Fruit fly (Drosophila melanogaster) whole organism, embryonic: ENCODE measurements around the gene Sec5.
A peak's percentile ranks its signal among the peaks of the same experiment; 100 is the strongest.

Source experiments
- Blimp-1 ChIP-seq: fragments of 200-800 bp; sonication (Bioruptor generic); optimal IDR thresholded peaks from 3 replicates; lab custom pipeline; 2018; ENCODE audit warnings: missing biosample characterization, missing genetic modification characterization, mild to moderate bottlenecking, moderate library complexity, missing genetic modification reagents
- C15 ChIP-seq: fragments of 200-800 bp; sonication (Bioruptor generic); IDR thresholded peaks from 3 replicates; pipeline ENCODE4 v1.3.6; 2022; ENCODE audit warnings: missing biosample characterization, missing genetic modification characterization
- CG10267 ChIP-seq: fragments of 200-800 bp; sonication (Bioruptor generic); optimal IDR thresholded peaks from 2 replicates; lab custom pipeline; 2018; ENCODE audit warnings: missing biosample characterization, mild to moderate bottlenecking, missing genetic modification characterization, moderate library complexity
- CG11085 ChIP-seq: fragments of 200-800 bp; sonication (Bioruptor generic); IDR thresholded peaks from 2 replicates; pipeline ENCODE4 v1.3.6; 2022; ENCODE audit warnings: missing biosample characterization, missing genetic modification characterization
- CG11247 ChIP-seq: fragments of 200-800 bp; sonication (Bioruptor generic); IDR thresholded peaks from 2 replicates; pipeline ENCODE4 v1.3.6; 2022; ENCODE audit warnings: missing biosample characterization, missing genetic modification characterization
- CG14441 ChIP-seq: fragments of 200-800 bp; sonication (Bioruptor generic); IDR thresholded peaks from 2 replicates; pipeline ENCODE4 v1.3.6; 2022; ENCODE audit warnings: missing biosample characterization, missing genetic modification characterization
- CG14667 ChIP-seq: fragments of 200-800 bp; sonication (Bioruptor generic); IDR thresholded peaks from 2 replicates; pipeline ENCODE4 v1.3.6; 2022; ENCODE audit warnings: missing biosample characterization, missing genetic modification characterization
- CG14860 ChIP-seq: fragments of 200-800 bp; sonication (Bioruptor generic); IDR thresholded peaks from 3 replicates; pipeline ENCODE4 v1.3.6; 2022; ENCODE audit warnings: missing biosample characterization, missing genetic modification characterization; ENCODE audit not compliant: partially characterized antibody
- CG15269 ChIP-seq: fragments of 200-800 bp; sonication (Bioruptor generic); optimal IDR thresholded peaks from 2 replicates; lab custom pipeline; 2018; ENCODE audit warnings: missing biosample characterization, mild to moderate bottlenecking, missing genetic modification characterization, moderate library complexity
- CG1603 ChIP-seq: fragments of 200-800 bp; sonication (Bioruptor generic); optimal IDR thresholded peaks from 2 replicates; lab custom pipeline; 2019; ENCODE audit warnings: missing biosample characterization, mild to moderate bottlenecking, missing genetic modification characterization, moderate library complexity
- CG16779 ChIP-seq: fragments of 200-800 bp; sonication (Bioruptor generic); IDR thresholded peaks from 2 replicates; pipeline ENCODE4 v1.3.6; 2022; ENCODE audit warnings: missing biosample characterization, missing genetic modification characterization
- CG16813 ChIP-seq: fragments of 200-800 bp; sonication (Bioruptor generic); IDR thresholded peaks from 3 replicates; pipeline ENCODE4 v1.3.6; 2022; ENCODE audit warnings: missing biosample characterization, missing genetic modification characterization; ENCODE audit not compliant: partially characterized antibody
- CG16815 ChIP-seq: fragments of 200-800 bp; sonication (Bioruptor generic); optimal IDR thresholded peaks from 3 replicates; lab custom pipeline; 2017; ENCODE audit warnings: missing biosample characterization, mild to moderate bottlenecking, missing genetic modification characterization
- CG17829 ChIP-seq: fragments of 200-800 bp; optimal IDR thresholded peaks from 2 replicates; lab custom pipeline; 2019; ENCODE audit warnings: missing biosample characterization, mild to moderate bottlenecking, missing genetic modification characterization, moderate library complexity
- CG18262 ChIP-seq: fragments of 200-800 bp; optimal IDR thresholded peaks from 3 replicates; lab custom pipeline; 2019; ENCODE audit warnings: missing biosample characterization, mild to moderate bottlenecking, missing genetic modification characterization, moderate library complexity
- CG2116 ChIP-seq: fragments of 200-800 bp; sonication (Bioruptor generic); optimal IDR thresholded peaks from 3 replicates; lab custom pipeline; 2018; ENCODE audit warnings: missing biosample characterization, mild to moderate bottlenecking, missing genetic modification characterization
- CG30403 ChIP-seq: fragments of 200-800 bp; sonication (Bioruptor generic); optimal IDR thresholded peaks from 3 replicates; lab custom pipeline; 2016; ENCODE audit warnings: missing biosample characterization, missing genetic modification characterization
- CG3065 ChIP-seq: fragments of 200-800 bp; sonication (Bioruptor generic); optimal IDR thresholded peaks from 2 replicates; lab custom pipeline; 2016; ENCODE audit warnings: missing biosample characterization, missing genetic modification characterization
- CG33213 ChIP-seq: fragments of 200-800 bp; sonication (Bioruptor generic); optimal IDR thresholded peaks from 3 replicates; lab custom pipeline; 2016; ENCODE audit warnings: missing biosample characterization, missing genetic modification characterization
- CG4328 ChIP-seq: fragments of 200-800 bp; sonication (Bioruptor generic); optimal IDR thresholded peaks from 3 replicates; lab custom pipeline; 2017; ENCODE audit warnings: missing biosample characterization, missing genetic modification reagents, missing genetic modification characterization
- CG6791 ChIP-seq: fragments of 200-800 bp; sonication (Bioruptor generic); IDR thresholded peaks from 3 replicates; pipeline ENCODE4 v1.3.6; 2022; ENCODE audit warnings: missing biosample characterization, missing genetic modification characterization; ENCODE audit not compliant: partially characterized antibody
- CG7357 ChIP-seq: fragments of 200-800 bp; sonication (Bioruptor generic); IDR thresholded peaks from 3 replicates; pipeline ENCODE4 v1.3.6; 2022; ENCODE audit warnings: missing biosample characterization, missing genetic modification characterization
- CG7963 ChIP-seq: fragments of 200-800 bp; sonication (Bioruptor generic); IDR thresholded peaks from 3 replicates; pipeline ENCODE4 v1.3.6; 2022; ENCODE audit warnings: missing biosample characterization, missing genetic modification characterization; ENCODE audit not compliant: partially characterized antibody
- CTCF ChIP-seq: fragments of 200-800 bp; sonication (Bioruptor generic); optimal IDR thresholded peaks from 2 replicates; lab custom pipeline; 2017; ENCODE audit warnings: missing biosample characterization, mild to moderate bottlenecking, missing genetic modification characterization, moderate library complexity
- E2f2 ChIP-seq: fragments of 200-800 bp; sonication (Bioruptor generic); IDR thresholded peaks from 2 replicates; pipeline ENCODE4 v1.3.6; 2022; ENCODE audit warnings: missing biosample characterization, missing genetic modification characterization
- ERR ChIP-seq: fragments of 200-800 bp; sonication (Bioruptor generic); optimal IDR thresholded peaks from 2 replicates; lab custom pipeline; 2016; ENCODE audit warnings: missing biosample characterization, missing genetic modification characterization
- Elba2 ChIP-seq: fragments of 200-800 bp; sonication (Bioruptor generic); optimal IDR thresholded peaks from 3 replicates; lab custom pipeline; 2016; ENCODE audit warnings: missing biosample characterization, missing genetic modification characterization
- Gug ChIP-seq: fragments of 200-800 bp; sonication (Bioruptor generic); IDR thresholded peaks from 4 replicates; pipeline ENCODE4 v1.3.6; 2022; ENCODE audit warnings: missing biosample characterization, missing genetic modification characterization
- Hr78 ChIP-seq, 2 experiments: fragments of 200-800 bp in 1 of 2; fragments of >200 bp in 1 of 2; sonication (Bioruptor generic) in 1 of 2; optimal IDR thresholded peaks; 2 replicates each; lab custom pipeline; 2017 to 2019; ENCODE audit warnings: missing biosample characterization in 2 of 2, missing genetic modification characterization in 2 of 2, mild to moderate bottlenecking in 1 of 2, moderate library complexity in 1 of 2
- Mad ChIP-seq: fragments of 200-800 bp; sonication (Bioruptor generic); optimal IDR thresholded peaks from 2 replicates; lab custom pipeline; 2016; ENCODE audit warnings: missing biosample characterization, missing genetic modification characterization
- NFAT ChIP-seq: fragments of 200-800 bp; sonication (Bioruptor generic); IDR thresholded peaks from 2 replicates; pipeline ENCODE4 v1.3.6; 2022; ENCODE audit warnings: missing biosample characterization, missing genetic modification characterization
- Trl ChIP-seq, 3 experiments: fragments of >200 bp in 2 of 3; fragments of 200-800 bp in 1 of 3; sonication (Bioruptor generic) in 1 of 3; optimal IDR thresholded peaks; 2 replicates in 1 of 3; 3 replicates in 2 of 3; lab custom pipeline; 2016 to 2017; ENCODE audit warnings: missing biosample characterization in 1 of 3, missing genetic modification characterization in 1 of 3
- croc ChIP-seq: fragments of 200-800 bp; sonication (Bioruptor generic); conservative IDR thresholded peaks from 3 replicates; pipeline ENCODE4 v1.3.6; 2022; ENCODE audit warnings: missing biosample characterization, missing genetic modification characterization
- dati ChIP-seq: fragments of 200-800 bp; sonication (Bioruptor generic); IDR thresholded peaks from 2 replicates; pipeline ENCODE4 v1.3.6; 2022; ENCODE audit warnings: missing biosample characterization, missing genetic modification characterization
- esg ChIP-seq: fragments of 200-800 bp; sonication (Bioruptor generic); conservative IDR thresholded peaks from 2 replicates; pipeline ENCODE4 v1.3.6; 2022; ENCODE audit warnings: missing biosample characterization, missing genetic modification characterization
- gfzf ChIP-seq: fragments of 200-800 bp; sonication (Bioruptor generic); optimal IDR thresholded peaks from 2 replicates; lab custom pipeline; 2016; ENCODE audit warnings: missing biosample characterization, mild to moderate bottlenecking, missing genetic modification characterization, moderate library complexity
- grau ChIP-seq: fragments of 200-800 bp; optimal IDR thresholded peaks from 3 replicates; lab custom pipeline; 2019; ENCODE audit warnings: missing biosample characterization, mild to moderate bottlenecking, missing genetic modification characterization, moderate library complexity
- h ChIP-seq: fragments of >200 bp; optimal IDR thresholded peaks from 2 replicates; lab custom pipeline; 2017
- jumu ChIP-seq: fragments of 200-800 bp; sonication (Bioruptor generic); optimal IDR thresholded peaks from 3 replicates; lab custom pipeline; 2016; ENCODE audit warnings: missing biosample characterization, missing genetic modification characterization
- knrl ChIP-seq: fragments of 200-800 bp; sonication (Bioruptor generic); IDR thresholded peaks from 3 replicates; pipeline ENCODE4 v1.3.6; 2022; ENCODE audit warnings: missing biosample characterization, missing genetic modification characterization; ENCODE audit not compliant: partially characterized antibody
- lbe ChIP-seq: fragments of 200-800 bp; sonication (Bioruptor generic); optimal IDR thresholded peaks from 2 replicates; lab custom pipeline; 2016; ENCODE audit warnings: missing biosample characterization, mild to moderate bottlenecking, missing genetic modification characterization
- lilli ChIP-seq: fragments of 200-800 bp; sonication (Bioruptor generic); optimal IDR thresholded peaks from 3 replicates; lab custom pipeline; 2016; ENCODE audit warnings: missing biosample characterization, missing genetic modification characterization
- pzg ChIP-seq: fragments of 200-800 bp; sonication (Bioruptor generic); optimal IDR thresholded peaks from 3 replicates; lab custom pipeline; 2018; ENCODE audit warnings: missing biosample characterization, mild to moderate bottlenecking, missing genetic modification characterization, moderate library complexity
- row ChIP-seq: fragments of 200-800 bp; sonication (Bioruptor generic); IDR thresholded peaks from 3 replicates; pipeline ENCODE4 v1.3.6; 2022; ENCODE audit warnings: missing biosample characterization, missing genetic modification characterization
- sima ChIP-seq: fragments of 200-800 bp; sonication (Bioruptor generic); optimal IDR thresholded peaks from 2 replicates; lab custom pipeline; 2016; ENCODE audit warnings: missing biosample characterization, missing genetic modification characterization
- slbo ChIP-seq: fragments of 200-800 bp; sonication (Bioruptor generic); IDR thresholded peaks from 2 replicates; pipeline ENCODE4 v1.3.6; 2022; ENCODE audit warnings: missing biosample characterization, missing genetic modification characterization
- slp2 ChIP-seq: fragments of 200-800 bp; sonication (Bioruptor generic); optimal IDR thresholded peaks from 2 replicates; lab custom pipeline; 2016; ENCODE audit warnings: missing biosample characterization, missing genetic modification characterization
- stwl ChIP-seq: fragments of 200-800 bp; sonication (Bioruptor generic); optimal IDR thresholded peaks from 3 replicates; lab custom pipeline; 2018; ENCODE audit warnings: missing biosample characterization, mild to moderate bottlenecking, missing genetic modification characterization, moderate library complexity
- tna ChIP-seq: fragments of 200-800 bp; sonication (Bioruptor generic); IDR thresholded peaks from 2 replicates; pipeline ENCODE4 v1.3.6; 2022; ENCODE audit warnings: missing biosample characterization, missing genetic modification characterization; ENCODE audit not compliant: partially characterized antibody
- trem ChIP-seq: fragments of 200-800 bp; optimal IDR thresholded peaks from 3 replicates; lab custom pipeline; 2019; ENCODE audit warnings: missing biosample characterization, mild to moderate bottlenecking, missing genetic modification characterization, moderate library complexity
- wek ChIP-seq: fragments of 200-800 bp; sonication (Bioruptor generic); optimal IDR thresholded peaks from 3 replicates; lab custom pipeline; 2018; ENCODE audit warnings: missing biosample characterization, mild to moderate bottlenecking, missing genetic modification characterization, moderate library complexity

Gene Sec5

DNA sequence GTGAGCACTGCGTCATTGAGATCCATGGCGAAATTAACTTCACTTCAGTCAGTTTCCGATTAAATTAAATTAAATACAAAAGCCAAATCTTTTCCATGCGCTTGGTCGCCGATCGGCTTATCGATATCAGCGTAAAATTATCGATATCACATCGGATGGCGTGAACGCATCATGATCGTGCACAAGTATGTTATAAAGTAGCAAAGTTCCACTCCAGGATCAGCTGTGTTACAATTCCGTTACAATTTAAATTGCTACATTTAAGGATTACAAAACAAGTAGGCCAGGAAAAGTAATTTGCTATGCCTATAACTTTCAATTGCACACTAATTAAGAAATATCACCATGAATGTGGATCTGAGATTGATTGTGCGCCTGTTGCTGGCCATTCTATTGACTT lies 12.8 kb downstream of the Sec5 start, which contains the start of the genes Pif1 and CG31776 (continued):
- TF ChIP-seq trem (tag; lab: Kevin White, UChicago) (peak; percentile 83), CG14667 (GFP tag; lab: Robert Waterston, UW) (no peak), CTCF (GFP tag; lab: Kevin White, UChicago) (peak; percentile 69), slp2 (no peak), E2f2 (GFP tag; lab: Robert Waterston, UW) (peak; percentile 37; the same call in 1 of the 2 replicates), CG15269 (no peak), esg (GFP tag; lab: Robert Waterston, UW) (no peak), CG10267 (peak; percentile 53), CG16813 (peak; percentile 89), lilli (GFP tag; lab: Kevin White, UChicago) (no peak), CG3065 (no peak), stwl (tag; lab: Kevin White, UChicago) (peak; percentile 76), dati (GFP tag; lab: Robert Waterston, UW) (no peak), CG16815 (GFP tag; lab: Kevin White, UChicago) (no peak), CG1603 (tag; lab: Kevin White, UChicago) (peak; percentile 85), CG2116 (GFP tag; lab: Kevin White, UChicago) (peak; percentile 93), CG6791 (GFP tag; lab: Robert Waterston, UW) (peak; percentile 92), CG11247 (GFP tag; lab: Robert Waterston, UW) (no peak), knrl (peak; percentile 66), CG7963 (GFP tag; lab: Robert Waterston, UW) (peak; percentile 66; the same call in 2 of the 3 replicates), ERR (no peak), row (GFP tag; lab: Robert Waterston, UW) (peak; percentile 21; the same call in 1 of the 3 replicates), CG4328 (no peak), Gug (GFP tag; lab: Robert Waterston, UW) (no peak), NFAT (GFP tag; lab: Robert Waterston, UW) (no peak), CG30403 (no peak), sima (GFP tag; lab: Kevin White, UChicago) (no peak), lbe (GFP tag; lab: Kevin White, UChicago) (no peak), CG18262 (tag; lab: Kevin White, UChicago) (no peak), Trl (optimal IDR thresholded peaks at IDR 0.05; lab: Kevin White, UChicago) (no peak), Trl (GFP tag; optimal IDR thresholded peaks at IDR 0.05; lab: Kevin White, UChicago) (no peak), Hr78 (GFP tag; optimal IDR thresholded peaks at IDR 0.05; lab: Kevin White, UChicago) (no peak), CG14860 (GFP tag; lab: Robert Waterston, UW) (peak; percentile 63; the same call in 2 of the 3 replicates), Elba2 (GFP tag; lab: Kevin White, UChicago) (no peak), gfzf (GFP tag; lab: Kevin White, UChicago) (peak; percentile 55), CG17829 (tag; lab: Kevin White, UChicago) (peak; percentile 42), CG33213 (GFP tag; lab: Kevin White, UChicago) (peak; percentile 32), jumu (no peak), pzg (GFP tag; lab: Kevin White, UChicago) (peak; percentile 88), grau (tag; lab: Kevin White, UChicago) (no peak), Blimp-1 (no peak), croc (GFP tag; lab: Robert Waterston, UW) (no peak), CG11085 (GFP tag; lab: Robert Waterston, UW) (no peak), tna (GFP tag; lab: Robert Waterston, UW) (peak; percentile 73), Mad (GFP tag; lab: Kevin White, UChicago) (no peak), C15 (GFP tag; lab: Robert Waterston, UW) (no peak), slbo (GFP tag; lab: Robert Waterston, UW) (no peak), h (lab: Kevin White, UChicago) (no peak), wek (GFP tag; lab: Kevin White, UChicago) (no peak), CG14441 (no peak), CG7357 (GFP tag; lab: Robert Waterston, UW) (peak; percentile 94), CG16779 (GFP tag; lab: Robert Waterston, UW) (no peak)
